Worm (Caenorhabditis elegans) whole organism, late embryonic: ENCODE results near the gene Y5H2A.1.

Source experiments
- C38D4.7 ChIP-seq: fragments of 200-800 bp; sonication (Bioruptor generic); optimal IDR thresholded peaks from 2 replicates; lab custom pipeline; 2018; ENCODE audit warnings: mild to moderate bottlenecking, missing genetic modification characterization, moderate library complexity, missing compliant biosample characterization
- F13H6.1 ChIP-seq: sonication (generic microtip); optimal IDR thresholded peaks from 2 replicates; lab custom pipeline; 2016; ENCODE audit warnings: missing genetic modification characterization, missing compliant biosample characterization
- Y22D7AL.16 ChIP-seq: sonication (generic microtip); optimal IDR thresholded peaks from 2 replicates; lab custom pipeline; 2016; ENCODE audit warnings: missing genetic modification characterization, missing compliant biosample characterization
- ahr-1 ChIP-seq: sonication (generic microtip); optimal IDR thresholded peaks from 2 replicates; lab custom pipeline; 2016; ENCODE audit warnings: missing genetic modification characterization, missing compliant biosample characterization
- ama-1 ChIP-seq: fragments of 150-350 bp; optimal IDR thresholded peaks from 2 replicates; lab custom pipeline; 2014
- ceh-19 ChIP-seq: fragments of 200-800 bp; sonication (Bioruptor generic); optimal IDR thresholded peaks from 2 replicates; lab custom pipeline; 2018; ENCODE audit warnings: mild to moderate bottlenecking, missing genetic modification characterization, missing compliant biosample characterization
- ceh-2 ChIP-seq: sonication (generic microtip); optimal IDR thresholded peaks from 2 replicates; lab custom pipeline; 2016; ENCODE audit warnings: missing genotype, missing genetic modification characterization, missing compliant biosample characterization
- ceh-24 ChIP-seq: sonication (generic microtip); optimal IDR thresholded peaks from 2 replicates; lab custom pipeline; 2016; ENCODE audit warnings: mild to moderate bottlenecking, missing genetic modification characterization, missing compliant biosample characterization
- ceh-30 ChIP-seq: fragments of 150-350 bp; optimal IDR thresholded peaks from 2 replicates; lab custom pipeline; 2014; ENCODE audit warnings: missing biosample characterization, missing genetic modification characterization
- ceh-31 ChIP-seq: sonication (generic microtip); optimal IDR thresholded peaks from 2 replicates; lab custom pipeline; 2016; ENCODE audit warnings: missing genetic modification characterization, missing compliant biosample characterization
- ceh-34 ChIP-seq: sonication (generic microtip); optimal IDR thresholded peaks from 2 replicates; lab custom pipeline; 2016; ENCODE audit warnings: mild to moderate bottlenecking, missing genetic modification characterization, missing compliant biosample characterization
- ceh-48 ChIP-seq: sonication (generic microtip); optimal IDR thresholded peaks from 2 replicates; lab custom pipeline; 2016; ENCODE audit warnings: missing genetic modification characterization, inconsistent platforms, missing compliant biosample characterization
- ceh-9 ChIP-seq: sonication (generic microtip); optimal IDR thresholded peaks from 2 replicates; lab custom pipeline; 2016; ENCODE audit warnings: mild to moderate bottlenecking, missing genetic modification characterization, inconsistent platforms, missing compliant biosample characterization
- che-1 ChIP-seq: sonication (generic microtip); optimal IDR thresholded peaks from 2 replicates; lab custom pipeline; 2016; ENCODE audit warnings: mild to moderate bottlenecking, missing genetic modification characterization, missing compliant biosample characterization
- dve-1 ChIP-seq: sonication (generic microtip); optimal IDR thresholded peaks from 2 replicates; lab custom pipeline; 2017; ENCODE audit warnings: antibody characterized with exemption, mild to moderate bottlenecking, missing genetic modification characterization, missing compliant biosample characterization
- elt-2 ChIP-seq: sonication (generic microtip); optimal IDR thresholded peaks from 2 replicates; lab custom pipeline; 2016; ENCODE audit warnings: missing genetic modification reagents, missing genetic modification characterization, missing compliant biosample characterization
- elt-4 ChIP-seq: sonication (generic microtip); optimal IDR thresholded peaks from 2 replicates; lab custom pipeline; 2016; ENCODE audit warnings: missing genetic modification characterization, missing compliant biosample characterization
- ets-4 ChIP-seq: sonication (generic microtip); optimal IDR thresholded peaks from 2 replicates; lab custom pipeline; 2016; ENCODE audit warnings: missing genetic modification characterization, missing compliant biosample characterization
- eyg-1 ChIP-seq: sonication (generic microtip); optimal IDR thresholded peaks from 2 replicates; lab custom pipeline; 2016; ENCODE audit warnings: missing genotype, missing genetic modification characterization, missing compliant biosample characterization
- fkh-6 ChIP-seq: sonication (generic microtip); optimal IDR thresholded peaks from 2 replicates; lab custom pipeline; 2016; ENCODE audit warnings: missing genetic modification characterization, missing compliant biosample characterization
- hlh-13 ChIP-seq: fragments of 200-800 bp; sonication (Bioruptor generic); optimal IDR thresholded peaks from 2 replicates; lab custom pipeline; 2018; ENCODE audit warnings: mild to moderate bottlenecking, missing genetic modification characterization, missing compliant biosample characterization
- hlh-30 ChIP-seq: sonication (generic microtip); optimal IDR thresholded peaks from 2 replicates; lab custom pipeline; 2017; ENCODE audit warnings: antibody characterized with exemption, missing genetic modification characterization, missing compliant biosample characterization; ENCODE audit not compliant: insufficient read depth
- hlh-6 ChIP-seq: sonication (generic microtip); optimal IDR thresholded peaks from 2 replicates; lab custom pipeline; 2016; ENCODE audit warnings: missing genotype, missing genetic modification characterization, missing compliant biosample characterization
- hlh-8 ChIP-seq: sonication (generic microtip); optimal IDR thresholded peaks from 2 replicates; lab custom pipeline; 2016; ENCODE audit warnings: missing genotype, missing genetic modification characterization, missing compliant biosample characterization
- lin-11 ChIP-seq: fragments of 200-800 bp; sonication (Bioruptor generic); optimal IDR thresholded peaks from 2 replicates; lab custom pipeline; 2018; ENCODE audit warnings: mild to moderate bottlenecking, missing genetic modification characterization, missing compliant biosample characterization
- madf-2 ChIP-seq: sonication (generic microtip); optimal IDR thresholded peaks from 2 replicates; lab custom pipeline; 2017; ENCODE audit warnings: missing genetic modification characterization, missing compliant biosample characterization
- mec-3 ChIP-seq: sonication (generic microtip); optimal IDR thresholded peaks from 2 replicates; lab custom pipeline; 2016; ENCODE audit warnings: borderline replicate concordance, missing genetic modification characterization, missing compliant biosample characterization
- nfya-1 ChIP-seq: sonication (generic microtip); optimal IDR thresholded peaks from 2 replicates; lab custom pipeline; 2017; ENCODE audit warnings: missing genetic modification characterization, mild to moderate bottlenecking, missing compliant biosample characterization, antibody characterized with exemption, moderate library complexity
- nhr-11 ChIP-seq: fragments of 150-350 bp; optimal IDR thresholded peaks from 2 replicates; lab custom pipeline; 2014; ENCODE audit warnings: missing biosample characterization, missing genetic modification characterization
- odd-2 ChIP-seq: sonication (generic microtip); optimal IDR thresholded peaks from 2 replicates; lab custom pipeline; 2017; ENCODE audit warnings: antibody characterized with exemption, mild to moderate bottlenecking, missing genetic modification characterization, missing compliant biosample characterization
- pat-9 ChIP-seq: fragments of 200-800 bp; sonication (Bioruptor generic); optimal IDR thresholded peaks from 2 replicates; lab custom pipeline; 2018; ENCODE audit warnings: mild to moderate bottlenecking, missing genetic modification characterization, moderate library complexity, missing compliant biosample characterization
- pax-1 ChIP-seq: fragments of 150-350 bp; optimal IDR thresholded peaks from 2 replicates; lab custom pipeline; 2014; ENCODE audit warnings: missing biosample characterization, missing genetic modification characterization
- pha-2 ChIP-seq: sonication (generic microtip); optimal IDR thresholded peaks from 2 replicates; lab custom pipeline; 2017; ENCODE audit warnings: mild to moderate bottlenecking, missing genetic modification characterization, missing compliant biosample characterization
- pqm-1 ChIP-seq: sonication (generic microtip); optimal IDR thresholded peaks from 2 replicates; lab custom pipeline; 2016; ENCODE audit warnings: missing genetic modification characterization, missing compliant biosample characterization
- pros-1 ChIP-seq: fragments of 150-350 bp; optimal IDR thresholded peaks from 2 replicates; lab custom pipeline; 2014; ENCODE audit warnings: missing biosample characterization, missing genetic modification reagents, missing genetic modification characterization
- ref-2 ChIP-seq: sonication (generic microtip); optimal IDR thresholded peaks from 2 replicates; lab custom pipeline; 2016; ENCODE audit warnings: missing genetic modification characterization, missing compliant biosample characterization
- syd-9 ChIP-seq: sonication (generic microtip); optimal IDR thresholded peaks from 2 replicates; lab custom pipeline; 2016; ENCODE audit warnings: mild to moderate bottlenecking, missing genetic modification characterization, moderate library complexity, missing compliant biosample characterization
- tbx-7 ChIP-seq: sonication (generic microtip); optimal IDR thresholded peaks from 2 replicates; lab custom pipeline; 2016; ENCODE audit warnings: missing genotype, missing genetic modification characterization, missing compliant biosample characterization
- ttx-3 ChIP-seq: sonication (generic microtip); optimal IDR thresholded peaks from 2 replicates; lab custom pipeline; 2016; ENCODE audit warnings: missing genetic modification reagents, missing genetic modification characterization, missing compliant biosample characterization
- unc-42 ChIP-seq: sonication (generic microtip); optimal IDR thresholded peaks from 2 replicates; lab custom pipeline; 2016; ENCODE audit warnings: missing genotype, missing genetic modification characterization, missing compliant biosample characterization
- unc-55 ChIP-seq: sonication (generic microtip); optimal IDR thresholded peaks from 2 replicates; lab custom pipeline; 2017; ENCODE audit warnings: missing biosample characterization, missing genetic modification reagents, missing genetic modification characterization

Gene Y5H2A.1

ce11 chrV:2281499-2281898 is 9.8 kb upstream of the Y5H2A.1 start, which contains the start of gene nhr-228 (continued):
- TF ChIP-seq Y22D7AL.16 (tag; lab: Kevin White, UChicago) (no peak), ceh-24 (tag; lab: Kevin White, UChicago) (no peak), mec-3 (tag; lab: Kevin White, UChicago) (no peak), ceh-19 (GFP tag; lab: Kevin White, UChicago) (no peak), ref-2 (tag; lab: Kevin White, UChicago) (no peak), lin-11 (tag; lab: Kevin White, UChicago) (no peak), pros-1 (no peak), pax-1 (peak; percentile 18), ttx-3 (tag; lab: Kevin White, UChicago) (no peak), nhr-11 (tag; lab: Kevin White, UChicago) (no peak), odd-2 (tag; lab: Kevin White, UChicago) (no peak), unc-55 (GFP tag; lab: Kevin White, UChicago) (no peak), ceh-9 (tag; lab: Kevin White, UChicago) (no peak), eyg-1 (no peak), madf-2 (tag; lab: Kevin White, UChicago) (no peak), fkh-6 (tag; lab: Kevin White, UChicago) (no peak), hlh-8 (tag; lab: Kevin White, UChicago) (no peak), elt-4 (no peak), unc-42 (tag; lab: Kevin White, UChicago) (peak; percentile 13), pqm-1 (tag; lab: Kevin White, UChicago) (no peak), syd-9 (tag; lab: Kevin White, UChicago) (no peak), ceh-48 (no peak), tbx-7 (tag; lab: Kevin White, UChicago) (no peak), ahr-1 (tag; lab: Kevin White, UChicago) (no peak)

DNA sequence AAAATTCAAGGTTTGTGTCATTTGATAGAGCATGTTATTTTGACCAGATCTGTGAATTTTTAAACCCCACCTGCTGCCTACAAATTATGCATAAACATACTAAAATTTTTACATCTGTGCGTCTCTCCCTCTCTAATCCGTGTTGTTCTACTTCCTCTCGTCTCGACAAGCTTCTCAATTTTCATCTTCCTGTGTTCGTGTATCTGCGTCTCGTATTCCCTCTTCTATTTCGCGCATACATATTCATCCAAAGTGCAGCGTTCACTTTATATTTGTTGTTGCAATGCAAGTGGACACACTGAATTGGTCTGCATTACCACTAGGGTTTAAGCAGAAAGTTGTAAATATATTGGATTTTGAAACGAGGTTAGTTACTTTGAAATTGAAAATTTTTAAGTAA is 6.9 kb upstream of the Y5H2A.1 start, which contains the start of gene fbxa-137:
fbxa-137 (plus strand) TSS at position 274 of the 400 bp plus-strand sequence.
- TF ChIP-seq ceh-31 (tag; lab: Kevin White, UChicago) (peak; percentile 12), ceh-9 (tag; lab: Kevin White, UChicago) (no peak), nfya-1 (tag; lab: Kevin White, UChicago) (peak; percentile 35), pha-2 (peak; percentile 7), ets-4 (tag; lab: Kevin White, UChicago) (no peak), pqm-1 (tag; lab: Kevin White, UChicago) (no peak), ceh-2 (tag; lab: Kevin White, UChicago) (no peak), ceh-34 (tag; lab: Kevin White, UChicago) (peak; percentile 87), hlh-8 (tag; lab: Kevin White, UChicago) (no peak)

DNA sequence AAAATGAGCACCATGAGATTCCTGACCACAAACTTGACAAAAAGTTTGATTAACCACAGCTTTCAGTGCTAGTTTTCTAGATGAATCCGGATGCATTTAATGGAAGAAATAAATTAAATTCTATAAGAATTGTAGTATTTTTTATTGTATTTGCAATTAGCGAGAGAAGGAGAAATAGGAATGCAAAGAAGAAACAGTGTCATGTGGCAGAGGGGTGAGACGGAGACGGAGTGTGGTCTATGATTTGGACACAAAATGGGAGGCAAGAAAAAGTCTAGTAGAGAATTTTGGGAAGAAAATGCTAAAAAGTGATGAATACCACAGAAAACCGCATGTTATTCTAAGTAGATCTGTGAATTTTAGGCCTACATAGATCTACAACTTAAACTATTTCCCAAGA is 6.4 kb upstream of the Y5H2A.1 start, which contains the start of gene nhr-59:
nhr-59 (minus strand) TSS at position 214 of the 400 bp plus-strand sequence.
- TF ChIP-seq C38D4.7 (GFP tag; lab: Kevin White, UChicago) (no peak), ceh-24 (tag; lab: Kevin White, UChicago) (no peak), hlh-30 (peak; percentile 44), ama-1 (lab: Kevin White, UChicago) (no peak)

ce11 chrV:2277260-2277659 is 5.6 kb upstream of the Y5H2A.1 start:
- TF ChIP-seq che-1 (tag; lab: Kevin White, UChicago) (no peak), hlh-8 (tag; lab: Kevin White, UChicago) (no peak), ceh-30 (tag; lab: Kevin White, UChicago) (no peak), pat-9 (no peak), hlh-30 (no peak), hlh-13 (GFP tag; lab: Kevin White, UChicago) (no peak), dve-1 (tag; lab: Kevin White, UChicago) (no peak), ceh-2 (tag; lab: Kevin White, UChicago) (no peak), madf-2 (tag; lab: Kevin White, UChicago) (no peak), F13H6.1 (tag; lab: Kevin White, UChicago) (no peak), ref-2 (tag; lab: Kevin White, UChicago) (no peak), hlh-6 (tag; lab: Kevin White, UChicago) (no peak), elt-2 (tag; lab: Kevin White, UChicago) (no peak)
